Worm (Caenorhabditis elegans) whole organism, midembryonic: ENCODE data around the gene snpc-1.3.

Experiments
- cog-1 ChIP-seq: sonication (generic microtip); optimal IDR thresholded peaks from 2 replicates; lab custom pipeline; 2016; ENCODE audit warnings: missing genetic modification characterization, missing compliant biosample characterization
- flt-1 ChIP-seq: fragments of 200-800 bp; sonication (Bioruptor generic); IDR thresholded peaks from 2 replicates; pipeline ENCODE4 v1.3.6; 2022; ENCODE audit warnings: missing genetic modification characterization, missing compliant biosample characterization
- med-1 ChIP-seq: sonication (generic microtip); optimal IDR thresholded peaks from 2 replicates; lab custom pipeline; 2017; ENCODE audit warnings: missing genetic modification characterization, mild to moderate bottlenecking, missing compliant biosample characterization, antibody characterized with exemption, missing genetic modification reagents; ENCODE audit not compliant: insufficient read depth
- ref-1 ChIP-seq: fragments of 200-800 bp; sonication (Bioruptor generic); conservative IDR thresholded peaks from 2 replicates; pipeline ENCODE4 v1.3.6; 2022; ENCODE audit warnings: missing genetic modification reagents, missing genetic modification characterization, missing compliant biosample characterization
- tab-1 ChIP-seq: fragments of 200-800 bp; sonication (Bioruptor generic); IDR thresholded peaks from 2 replicates; pipeline ENCODE4 v1.3.6; 2022; ENCODE audit warnings: missing genetic modification characterization, missing compliant biosample characterization
- ztf-23 ChIP-seq: fragments of 200-800 bp; sonication (Bioruptor generic); IDR thresholded peaks from 2 replicates; pipeline ENCODE4 v1.3.6; 2022; ENCODE audit warnings: missing genetic modification reagents, missing genetic modification characterization, missing compliant biosample characterization

- TF ChIP-seq ref-1 (GFP tag; lab: Robert Waterston, UW): no peak
- no peak for TF ChIP-seq flt-1
- TF ChIP-seq ztf-23 (GFP tag; lab: Robert Waterston, UW): no peak
- no peak for TF ChIP-seq med-1 (GFP tag; lab: Kevin White, UChicago)
- no peak for TF ChIP-seq cog-1 (tag; lab: Kevin White, UChicago)
- no peak for TF ChIP-seq tab-1 (GFP tag; lab: Robert Waterston, UW)
These were observed 5.9 kb downstream of the snpc-1.3 start, which contains the start of gene acl-6 for ce11 chrV:5433020-5433419.
